Worm (Caenorhabditis elegans) whole organism, late embryonic: ENCODE data around the gene F35F10.7.

Experiments used
- T23F11.4 ChIP-seq: fragments of 200-800 bp; sonication (Bioruptor generic); optimal IDR thresholded peaks from 2 replicates; lab custom pipeline; 2018; ENCODE audit warnings: mild to moderate bottlenecking, missing genetic modification characterization, missing compliant biosample characterization
- fax-1 ChIP-seq: sonication (generic microtip); optimal IDR thresholded peaks from 2 replicates; lab custom pipeline; 2016; ENCODE audit warnings: missing genotype, missing genetic modification characterization, missing compliant biosample characterization
- nfya-1 ChIP-seq: sonication (generic microtip); optimal IDR thresholded peaks from 2 replicates; lab custom pipeline; 2017; ENCODE audit warnings: missing genetic modification characterization, mild to moderate bottlenecking, missing compliant biosample characterization, antibody characterized with exemption, moderate library complexity
- nhr-11 ChIP-seq: fragments of 150-350 bp; optimal IDR thresholded peaks from 2 replicates; lab custom pipeline; 2014; ENCODE audit warnings: missing biosample characterization, missing genetic modification characterization
- sdc-2 ChIP-seq: sonication (generic microtip); optimal IDR thresholded peaks from 2 replicates; lab custom pipeline; 2016; ENCODE audit warnings: missing genotype, missing genetic modification characterization, missing compliant biosample characterization

DNA sequence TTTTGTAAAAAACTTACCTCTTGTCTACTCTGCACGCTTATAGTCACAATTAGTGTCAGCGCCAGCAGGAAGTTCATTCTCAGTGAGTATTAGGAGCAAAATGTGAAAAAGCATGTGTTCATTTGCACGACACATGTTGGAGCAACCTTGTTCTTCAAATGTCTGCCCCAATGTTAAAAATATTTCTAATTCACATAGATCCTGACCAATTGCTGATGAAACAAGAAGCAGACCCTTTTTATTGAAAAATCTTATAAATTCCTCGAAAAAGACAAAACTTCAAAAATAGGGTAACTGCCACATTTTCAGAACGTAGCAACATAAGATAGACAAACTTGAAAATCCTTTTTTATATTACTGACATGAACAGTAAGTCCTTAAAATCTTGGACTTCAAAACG lies 36.9 kb upstream of the F35F10.7 start, which contains the start of gene C17B7.8:
- TF ChIP-seq fax-1 (tag; lab: Kevin White, UChicago) (no peak), T23F11.4 (GFP tag; lab: Kevin White, UChicago) (no peak), nfya-1 (tag; lab: Kevin White, UChicago) (no peak), nhr-11 (tag; lab: Kevin White, UChicago) (no peak), sdc-2 (tag; lab: Kevin White, UChicago) (no peak)
